Fruit fly (Drosophila melanogaster) whole organism, embryonic: ENCODE results near the gene scaf6.

Source experiments
- Adf1 ChIP-seq: fragments of 200-800 bp; sonication (Bioruptor generic); IDR thresholded peaks from 2 replicates; pipeline ENCODE4 v1.3.6; 2022; ENCODE audit warnings: missing biosample characterization, missing genetic modification characterization
- B-H2 ChIP-seq: fragments of 200-800 bp; sonication (Bioruptor generic); optimal IDR thresholded peaks from 2 replicates; lab custom pipeline; 2018; ENCODE audit warnings: missing biosample characterization, mild to moderate bottlenecking, missing genetic modification characterization
- CG10147 ChIP-seq: fragments of 200-800 bp; sonication (Bioruptor generic); optimal IDR thresholded peaks from 2 replicates; lab custom pipeline; 2019; ENCODE audit warnings: missing biosample characterization, mild to moderate bottlenecking, missing genetic modification characterization, moderate library complexity
- CG10366 ChIP-seq: fragments of 200-800 bp; sonication (Bioruptor generic); IDR thresholded peaks from 2 replicates; pipeline ENCODE4 v1.3.6; 2022; ENCODE audit warnings: missing biosample characterization, missing genetic modification characterization
- CG10543 ChIP-seq: fragments of 200-800 bp; sonication (Bioruptor generic); optimal IDR thresholded peaks from 3 replicates; lab custom pipeline; 2017; ENCODE audit warnings: missing biosample characterization, mild to moderate bottlenecking, missing genetic modification characterization, moderate library complexity
- CG11093 ChIP-seq: fragments of 200-800 bp; sonication (Bioruptor generic); IDR thresholded peaks from 3 replicates; pipeline ENCODE4 v1.3.6; 2022; ENCODE audit warnings: missing biosample characterization, missing genetic modification characterization
- CG12659 ChIP-seq: fragments of 200-800 bp; sonication (Bioruptor generic); optimal IDR thresholded peaks from 3 replicates; lab custom pipeline; 2017; ENCODE audit warnings: mild to moderate bottlenecking, missing biosample characterization, missing genetic modification reagents, missing genetic modification characterization
- CG13424 ChIP-seq: fragments of 200-800 bp; sonication (Bioruptor generic); optimal IDR thresholded peaks from 2 replicates; lab custom pipeline; 2019; ENCODE audit warnings: missing biosample characterization, mild to moderate bottlenecking, missing genetic modification characterization, moderate library complexity
- CG14667 ChIP-seq: fragments of 200-800 bp; sonication (Bioruptor generic); IDR thresholded peaks from 2 replicates; pipeline ENCODE4 v1.3.6; 2022; ENCODE audit warnings: missing biosample characterization, missing genetic modification characterization
- CG14710 ChIP-seq: fragments of 200-800 bp; sonication (Bioruptor generic); optimal IDR thresholded peaks from 3 replicates; lab custom pipeline; 2019; ENCODE audit warnings: missing biosample characterization, mild to moderate bottlenecking, missing genetic modification characterization, moderate library complexity
- CG15479 ChIP-seq: fragments of 200-800 bp; sonication (Bioruptor generic); optimal IDR thresholded peaks from 3 replicates; lab custom pipeline; 2019; ENCODE audit warnings: missing biosample characterization, mild to moderate bottlenecking, missing genetic modification characterization, moderate library complexity
- CG15514 ChIP-seq: fragments of 200-800 bp; sonication (Bioruptor generic); optimal IDR thresholded peaks from 3 replicates; lab custom pipeline; 2017; ENCODE audit warnings: missing biosample characterization, missing genetic modification characterization, mild to moderate bottlenecking, moderate library complexity, missing genetic modification reagents
- CG15696 ChIP-seq: fragments of 200-800 bp; sonication (Bioruptor generic); optimal IDR thresholded peaks from 2 replicates; lab custom pipeline; 2019; ENCODE audit warnings: missing biosample characterization, mild to moderate bottlenecking, missing genetic modification characterization, moderate library complexity
- CG17328 ChIP-seq: fragments of 200-800 bp; sonication (Bioruptor generic); IDR thresholded peaks from 2 replicates; pipeline ENCODE4 v1.3.6; 2022; ENCODE audit warnings: missing biosample characterization, missing genetic modification characterization
- CG18011 ChIP-seq: fragments of 200-800 bp; sonication (Bioruptor generic); optimal IDR thresholded peaks from 2 replicates; lab custom pipeline; 2017; ENCODE audit warnings: missing biosample characterization, missing genetic modification characterization, mild to moderate bottlenecking, moderate library complexity, missing genotype
- CG18619 ChIP-seq: fragments of 200-800 bp; sonication (Bioruptor generic); optimal IDR thresholded peaks from 3 replicates; lab custom pipeline; 2017; ENCODE audit warnings: missing biosample characterization, mild to moderate bottlenecking, missing genetic modification characterization
- CG30403 ChIP-seq: fragments of 200-800 bp; sonication (Bioruptor generic); optimal IDR thresholded peaks from 3 replicates; lab custom pipeline; 2016; ENCODE audit warnings: missing biosample characterization, missing genetic modification characterization
- CG3163 ChIP-seq: fragments of 200-800 bp; sonication (Bioruptor generic); optimal IDR thresholded peaks from 3 replicates; lab custom pipeline; 2016; ENCODE audit warnings: missing biosample characterization, missing genetic modification characterization
- CG6854 ChIP-seq: fragments of 200-800 bp; sonication (Bioruptor generic); optimal IDR thresholded peaks from 3 replicates; lab custom pipeline; 2017; ENCODE audit warnings: missing biosample characterization, mild to moderate bottlenecking, missing genetic modification characterization
- CG9437 ChIP-seq: fragments of 200-800 bp; sonication (Bioruptor generic); optimal IDR thresholded peaks from 2 replicates; lab custom pipeline; 2018; ENCODE audit warnings: missing biosample characterization, mild to moderate bottlenecking, missing genetic modification characterization
- Hmr ChIP-seq: fragments of 200-800 bp; sonication (Bioruptor generic); optimal IDR thresholded peaks from 3 replicates; lab custom pipeline; 2017; ENCODE audit warnings: mild to moderate bottlenecking, missing biosample characterization, missing genetic modification reagents, missing genetic modification characterization
- Hsf ChIP-seq: fragments of 200-800 bp; sonication (Bioruptor generic); optimal IDR thresholded peaks from 3 replicates; lab custom pipeline; 2016; ENCODE audit warnings: missing biosample characterization, missing genetic modification characterization
- Nf-YB ChIP-seq: fragments of 200-800 bp; sonication (Bioruptor generic); optimal IDR thresholded peaks from 3 replicates; lab custom pipeline; 2019; ENCODE audit warnings: missing biosample characterization, mild to moderate bottlenecking, missing genetic modification characterization, moderate library complexity
- Oaz ChIP-seq: fragments of 200-800 bp; sonication (Bioruptor generic); IDR thresholded peaks from 2 replicates; pipeline ENCODE4 v1.3.6; 2022; ENCODE audit warnings: missing biosample characterization, missing genetic modification characterization
- Ravus ChIP-seq: fragments of 200-800 bp; sonication (Bioruptor generic); IDR thresholded peaks from 2 replicates; pipeline ENCODE4 v1.3.6; 2022; ENCODE audit warnings: missing biosample characterization, missing genetic modification characterization
- Rfx ChIP-seq: fragments of 200-800 bp; sonication (Bioruptor generic); IDR thresholded peaks from 2 replicates; pipeline ENCODE4 v1.3.6; 2022; ENCODE audit warnings: missing biosample characterization, missing genetic modification characterization
- Sox100B ChIP-seq: fragments of 200-800 bp; sonication (Bioruptor generic); optimal IDR thresholded peaks from 3 replicates; lab custom pipeline; 2018; ENCODE audit warnings: missing biosample characterization, mild to moderate bottlenecking, missing genetic modification characterization
- Ssrp ChIP-seq: fragments of 200-800 bp; sonication (Bioruptor generic); optimal IDR thresholded peaks from 2 replicates; lab custom pipeline; 2018; ENCODE audit warnings: missing biosample characterization, mild to moderate bottlenecking, missing genetic modification characterization, moderate library complexity
- Taf1 ChIP-seq: fragments of 200-800 bp; sonication (Bioruptor generic); IDR thresholded peaks from 2 replicates; pipeline ENCODE4 v1.3.6; 2022; ENCODE audit warnings: missing biosample characterization, missing genetic modification characterization
- Trl ChIP-seq, 3 experiments: fragments of >200 bp in 2 of 3; fragments of 200-800 bp in 1 of 3; sonication (Bioruptor generic) in 1 of 3; optimal IDR thresholded peaks; 2 replicates in 1 of 3; 3 replicates in 2 of 3; lab custom pipeline; 2016 to 2017; ENCODE audit warnings: missing biosample characterization in 1 of 3, missing genetic modification characterization in 1 of 3
- Vsx1 ChIP-seq: fragments of 200-800 bp; sonication (Bioruptor generic); optimal IDR thresholded peaks from 2 replicates; lab custom pipeline; 2017; ENCODE audit warnings: missing biosample characterization, mild to moderate bottlenecking, missing genetic modification characterization, missing genetic modification reagents
- ab ChIP-seq: fragments of 200-800 bp; sonication (Bioruptor generic); optimal IDR thresholded peaks from 2 replicates; lab custom pipeline; 2016; ENCODE audit warnings: missing biosample characterization, missing genetic modification characterization
- abd-A ChIP-seq: fragments of 200-800 bp; sonication (Bioruptor generic); optimal IDR thresholded peaks from 3 replicates; lab custom pipeline; 2019; ENCODE audit warnings: missing biosample characterization, mild to moderate bottlenecking, missing genetic modification characterization, moderate library complexity
- amos ChIP-seq: fragments of 200-800 bp; sonication (Bioruptor generic); IDR thresholded peaks from 2 replicates; pipeline ENCODE4 v1.3.6; 2022; ENCODE audit warnings: missing biosample characterization, missing genetic modification characterization; ENCODE audit not compliant: partially characterized antibody
- ap ChIP-seq: fragments of 200-800 bp; sonication (Bioruptor generic); IDR thresholded peaks from 2 replicates; pipeline ENCODE4 v1.3.6; 2022; ENCODE audit warnings: missing biosample characterization, missing genetic modification characterization
- bab2 ChIP-seq: fragments of 200-800 bp; sonication (Bioruptor generic); optimal IDR thresholded peaks from 2 replicates; lab custom pipeline; 2016; ENCODE audit warnings: missing biosample characterization, missing genetic modification characterization
- cg ChIP-seq: fragments of 200-800 bp; sonication (Bioruptor generic); optimal IDR thresholded peaks from 3 replicates; lab custom pipeline; 2019; ENCODE audit warnings: missing biosample characterization, mild to moderate bottlenecking, missing genetic modification characterization, moderate library complexity
- fd3F ChIP-seq: fragments of 200-800 bp; sonication (Bioruptor generic); optimal IDR thresholded peaks from 2 replicates; lab custom pipeline; 2018; ENCODE audit warnings: missing biosample characterization, mild to moderate bottlenecking, missing genetic modification characterization, moderate library complexity
- fu2 ChIP-seq: fragments of 200-800 bp; sonication (Bioruptor generic); optimal IDR thresholded peaks from 2 replicates; lab custom pipeline; 2016; ENCODE audit warnings: missing biosample characterization, missing genetic modification characterization
- gce ChIP-seq: fragments of 200-800 bp; sonication (Bioruptor generic); IDR thresholded peaks from 3 replicates; pipeline ENCODE4 v1.3.6; 2022; ENCODE audit warnings: missing biosample characterization, missing genetic modification characterization
- grn ChIP-seq: fragments of 200-800 bp; sonication (Bioruptor generic); optimal IDR thresholded peaks from 3 replicates; lab custom pipeline; 2017; ENCODE audit warnings: missing biosample characterization, missing genetic modification characterization
- gt ChIP-seq: fragments of 200-800 bp; sonication (Bioruptor generic); IDR thresholded peaks from 2 replicates; pipeline ENCODE4 v1.3.6; 2022; ENCODE audit warnings: missing biosample characterization, missing genetic modification characterization
- lbe ChIP-seq: fragments of 200-800 bp; sonication (Bioruptor generic); optimal IDR thresholded peaks from 2 replicates; lab custom pipeline; 2016; ENCODE audit warnings: missing biosample characterization, mild to moderate bottlenecking, missing genetic modification characterization
- onecut ChIP-seq: fragments of 200-800 bp; sonication (Bioruptor generic); IDR thresholded peaks from 2 replicates; pipeline ENCODE4 v1.3.6; 2022; ENCODE audit warnings: missing biosample characterization, missing genetic modification characterization
- pfk ChIP-seq: fragments of 200-800 bp; sonication (Bioruptor generic); optimal IDR thresholded peaks from 2 replicates; lab custom pipeline; 2018; ENCODE audit warnings: missing biosample characterization, mild to moderate bottlenecking, missing genetic modification characterization, moderate library complexity
- pros ChIP-seq: fragments of 200-800 bp; sonication (Bioruptor generic); optimal IDR thresholded peaks from 3 replicates; lab custom pipeline; 2019; ENCODE audit warnings: missing biosample characterization, mild to moderate bottlenecking, missing genetic modification characterization, moderate library complexity
- schlank ChIP-seq: fragments of 200-800 bp; sonication (Bioruptor generic); optimal IDR thresholded peaks from 2 replicates; lab custom pipeline; 2018; ENCODE audit warnings: missing biosample characterization, mild to moderate bottlenecking, missing genetic modification characterization
- scrt ChIP-seq: fragments of 200-800 bp; sonication (Bioruptor generic); optimal IDR thresholded peaks from 2 replicates; lab custom pipeline; 2018; ENCODE audit warnings: missing biosample characterization, mild to moderate bottlenecking, missing genetic modification characterization, moderate library complexity
- tio ChIP-seq: fragments of 200-800 bp; sonication (Bioruptor generic); optimal IDR thresholded peaks from 2 replicates; lab custom pipeline; 2017; ENCODE audit warnings: missing biosample characterization, missing genetic modification characterization, inconsistent platforms
- unpg ChIP-seq: fragments of 200-800 bp; sonication (Bioruptor generic); optimal IDR thresholded peaks from 3 replicates; lab custom pipeline; 2018; ENCODE audit warnings: missing biosample characterization, mild to moderate bottlenecking, missing genetic modification characterization, moderate library complexity

scaf6 gene

dm6 chr3L:17007041-17007471 lies 35.3 kb downstream of the scaf6 start (continued):
- TF ChIP-seq bab2 (GFP tag; lab: Kevin White, UChicago) (no peak), CG6854 (GFP tag; lab: Kevin White, UChicago) (peak; percentile 1), CG18619 (peak; percentile 13), fu2 (GFP tag; lab: Kevin White, UChicago) (no peak), schlank (tag; lab: Kevin White, UChicago) (peak; percentile 20), ab (GFP tag; lab: Kevin White, UChicago) (no peak), tio (GFP tag; lab: Kevin White, UChicago) (peak; percentile 5), Ssrp (peak; percentile 8), Adf1 (GFP tag; lab: Robert Waterston, UW) (peak; percentile 36; the same call in 1 of the 2 replicates), Hmr (GFP tag; lab: Kevin White, UChicago) (no peak), Oaz (GFP tag; lab: Robert Waterston, UW) (no peak), grn (GFP tag; lab: Kevin White, UChicago) (no peak), CG15479 (no peak), cg (GFP tag; lab: Kevin White, UChicago) (no peak), Vsx1 (GFP tag; lab: Kevin White, UChicago) (no peak), CG14667 (GFP tag; lab: Robert Waterston, UW) (0 out of 2 replicates have a peak, but pooled peaks have one; percentile 15), gce (GFP tag; lab: Robert Waterston, UW) (no peak), CG15696 (no peak), CG3163 (GFP tag; lab: Kevin White, UChicago) (no peak), CG30403 (peak; percentile 23), amos (GFP tag; lab: Robert Waterston, UW) (no peak), Trl (optimal IDR thresholded peaks at IDR 0.05; lab: Kevin White, UChicago) (no peak), Trl (GFP tag; optimal IDR thresholded peaks at IDR 0.05; lab: Kevin White, UChicago) (no peak), CG15514 (GFP tag; lab: Kevin White, UChicago) (no peak), lbe (GFP tag; lab: Kevin White, UChicago) (peak; percentile 19), onecut (no peak), CG10366 (peak; percentile 52; the same call in 1 of the 2 replicates), Taf1 (GFP tag; lab: Robert Waterston, UW) (peak; percentile 42; the same call in 1 of the 2 replicates), Nf-YB (GFP tag; lab: Kevin White, UChicago) (no peak), Ravus (no peak), Hsf (GFP tag; lab: Kevin White, UChicago) (no peak), CG9437 (GFP tag; lab: Kevin White, UChicago) (peak; percentile 39), CG13424 (tag; lab: Kevin White, UChicago) (peak; percentile 23), Rfx (GFP tag; lab: Robert Waterston, UW) (peak; percentile 69), ap (GFP tag; lab: Robert Waterston, UW) (no peak), pfk (GFP tag; lab: Kevin White, UChicago) (no peak), CG18011 (GFP tag; lab: Kevin White, UChicago) (no peak), CG10543 (GFP tag; lab: Kevin White, UChicago) (peak; percentile 47), CG10147 (GFP tag; lab: Kevin White, UChicago) (no peak), pros (GFP tag; lab: Kevin White, UChicago) (no peak), fd3F (GFP tag; lab: Kevin White, UChicago) (no peak), CG11093 (no peak), CG17328 (peak; percentile 29; the same call in 1 of the 2 replicates), unpg (peak; percentile 42), CG12659 (GFP tag; lab: Kevin White, UChicago) (peak; percentile 11), B-H2 (GFP tag; lab: Kevin White, UChicago) (no peak), CG14710 (no peak), Sox100B (no peak), gt (GFP tag; lab: Robert Waterston, UW) (no peak), scrt (GFP tag; lab: Kevin White, UChicago) (no peak), abd-A (tag; lab: Kevin White, UChicago) (no peak)
